Comparison of ENCODE assay signal across 1 fruit fly cellular context in genomic region chr3L:14053073-14053643, dm6.
TF ChIP-seq lines count a peak whose summit lies in the region.

Gene CG13484 (minus strand): TSS chr3L:14053079.
Gene Frl (plus strand): TSS chr3L:14053215.

TF ChIP-seq in whole organism, embryonic, 481 proteins besides CTCF, POLR2A, EP300 and RAD21 (continued from another document):
- peak; percentile 40 for TF ChIP-seq CG33557 (GFP tag; optimal IDR thresholded peaks at IDR 0.05; lab: Kevin White, UChicago)
- peak; percentile 56; the same call in 1 of the 2 replicates for TF ChIP-seq CG13287 (GFP tag; IDR thresholded peaks at IDR 0.05; lab: Robert Waterston, UW; ENCODE audit: partially characterized antibody)
- TF ChIP-seq wek (GFP tag; optimal IDR thresholded peaks at IDR 0.05; lab: Kevin White, UChicago): peak; percentile 29
- TF ChIP-seq CG17359 (tag; optimal IDR thresholded peaks at IDR 0.05; lab: Kevin White, UChicago): no peak
- peak; percentile 11; the same call in 1 of the 2 replicates for TF ChIP-seq wdn (GFP tag; IDR thresholded peaks at IDR 0.05; lab: Robert Waterston, UW)
- peak; percentile 23 for TF ChIP-seq Xbp1 (GFP tag; optimal IDR thresholded peaks at IDR 0.05; lab: Kevin White, UChicago)
- no peak for TF ChIP-seq disco-r (GFP tag; optimal IDR thresholded peaks at IDR 0.05; lab: Kevin White, UChicago)
- peak; percentile 41 for TF ChIP-seq Max (GFP tag; optimal IDR thresholded peaks at IDR 0.05; lab: Kevin White, UChicago)
- TF ChIP-seq CG31388 (GFP tag; optimal IDR thresholded peaks at IDR 0.05; lab: Kevin White, UChicago): no peak
- peak; percentile 92 for TF ChIP-seq MESR4 (GFP tag; optimal IDR thresholded peaks at IDR 0.05; lab: Kevin White, UChicago)
- TF ChIP-seq onecut (GFP tag; IDR thresholded peaks at IDR 0.05; lab: Robert Waterston, UW): no peak
- no peak for TF ChIP-seq Sox100B (GFP tag; optimal IDR thresholded peaks at IDR 0.05; lab: Kevin White, UChicago)
- TF ChIP-seq tup (GFP tag; optimal IDR thresholded peaks at IDR 0.05; lab: Kevin White, UChicago): no peak
- peak; percentile 39 for TF ChIP-seq gcm (GFP tag; optimal IDR thresholded peaks at IDR 0.05; lab: Kevin White, UChicago)
- peak; percentile 21 for TF ChIP-seq grau (tag; optimal IDR thresholded peaks at IDR 0.05; lab: Kevin White, UChicago)
- TF ChIP-seq so (GFP tag; IDR thresholded peaks at IDR 0.05; lab: Robert Waterston, UW): no peak
- peak; percentile 55 for TF ChIP-seq BEAF-32 (GFP tag; optimal IDR thresholded peaks at IDR 0.05; lab: Kevin White, UChicago)
- peak; percentile 53 for TF ChIP-seq HLHmδ (GFP tag; optimal IDR thresholded peaks at IDR 0.05; lab: Kevin White, UChicago)
- TF ChIP-seq CG4617 (GFP tag; optimal IDR thresholded peaks at IDR 0.05; lab: Kevin White, UChicago; ENCODE audit: borderline replicate concordance): peak; percentile 96
- TF ChIP-seq CG9727 (GFP tag; optimal IDR thresholded peaks at IDR 0.05; lab: Kevin White, UChicago): peak; percentile 58
- TF ChIP-seq CG6272 (GFP tag; IDR thresholded peaks at IDR 0.05; lab: Robert Waterston, UW): no peak
- peak; percentile 43 for TF ChIP-seq Mes4 (GFP tag; optimal IDR thresholded peaks at IDR 0.05; lab: Kevin White, UChicago)
- TF ChIP-seq twi (tag; optimal IDR thresholded peaks at IDR 0.05; lab: Kevin White, UChicago): peak; percentile 42
- TF ChIP-seq CG3847 (GFP tag; IDR thresholded peaks at IDR 0.05; lab: Robert Waterston, UW): peak; percentile 75
- TF ChIP-seq D19B (GFP tag; optimal IDR thresholded peaks at IDR 0.05; lab: Kevin White, UChicago): no peak
- TF ChIP-seq CG12769 (tag; optimal IDR thresholded peaks at IDR 0.05; lab: Kevin White, UChicago): peak; percentile 64
- TF ChIP-seq Xrp1 (GFP tag; IDR thresholded peaks at IDR 0.05; lab: Robert Waterston, UW): peak; percentile 47
- TF ChIP-seq bowl (GFP tag; IDR thresholded peaks at IDR 0.05; lab: Robert Waterston, UW): peak; percentile 32; the same call in 1 of the 2 replicates
- TF ChIP-seq sens (GFP tag; lab: Kevin White, UChicago): peak; percentile 72
- no peak for TF ChIP-seq pum (GFP tag; optimal IDR thresholded peaks at IDR 0.05; lab: Kevin White, UChicago)
- no peak for TF ChIP-seq C15 (GFP tag; IDR thresholded peaks at IDR 0.05; lab: Robert Waterston, UW)
- no peak for TF ChIP-seq Elba2 (GFP tag; optimal IDR thresholded peaks at IDR 0.05; lab: Kevin White, UChicago)
- no peak for TF ChIP-seq CG7963 (GFP tag; IDR thresholded peaks at IDR 0.05; lab: Robert Waterston, UW; ENCODE audit: partially characterized antibody)
- TF ChIP-seq CG30431 (GFP tag; optimal IDR thresholded peaks at IDR 0.05; lab: Kevin White, UChicago): no peak
- TF ChIP-seq Deaf1 (tag; optimal IDR thresholded peaks at IDR 0.05; lab: Kevin White, UChicago): peak; percentile 87
- peak; percentile 14 for TF ChIP-seq caup (GFP tag; optimal IDR thresholded peaks at IDR 0.05; lab: Kevin White, UChicago; ENCODE audit: severe bottlenecking)
- TF ChIP-seq Ssrp (tag; optimal IDR thresholded peaks at IDR 0.05; lab: Kevin White, UChicago): peak; percentile 8
- no peak for TF ChIP-seq seq (GFP tag; IDR thresholded peaks at IDR 0.05; lab: Robert Waterston, UW)
- TF ChIP-seq Doc3 (GFP tag; IDR thresholded peaks at IDR 0.05; lab: Robert Waterston, UW; ENCODE audit: partially characterized antibody): no peak
- peak in 1 of 2 experiments; percentile 39 for TF ChIP-seq dpn (GFP tag; optimal IDR thresholded peaks at IDR 0.05; lab: Kevin White, UChicago)
- no peak for TF ChIP-seq maf-S (GFP tag; optimal IDR thresholded peaks at IDR 0.05; lab: Kevin White, UChicago)
- TF ChIP-seq crc (GFP tag; optimal IDR thresholded peaks at IDR 0.05; lab: Kevin White, UChicago): no peak
- TF ChIP-seq CG10543 (GFP tag; optimal IDR thresholded peaks at IDR 0.05; lab: Kevin White, UChicago): peak; percentile 59
- TF ChIP-seq sug (tag; optimal IDR thresholded peaks at IDR 0.05; lab: Kevin White, UChicago): peak; percentile 36
- no peak for TF ChIP-seq Hand (GFP tag; optimal IDR thresholded peaks at IDR 0.05; lab: Kevin White, UChicago)
- TF ChIP-seq Drgx (GFP tag; IDR thresholded peaks at IDR 0.05; lab: Robert Waterston, UW): peak; percentile 25; the same call in 1 of the 2 replicates
- TF ChIP-seq B-H1 (GFP tag; IDR thresholded peaks at IDR 0.05; lab: Robert Waterston, UW): no peak
- TF ChIP-seq Dip3 (GFP tag; optimal IDR thresholded peaks at IDR 0.05; lab: Kevin White, UChicago): no peak
- TF ChIP-seq croc (GFP tag; conservative IDR thresholded peaks at IDR 0.05; lab: Robert Waterston, UW): no peak
- TF ChIP-seq Blimp-1 (GFP tag; optimal IDR thresholded peaks at IDR 0.05; lab: Kevin White, UChicago): peak; percentile 20
- TF ChIP-seq CG1529 (GFP tag; optimal IDR thresholded peaks at IDR 0.05; lab: Kevin White, UChicago): no peak
- peak; percentile 74 for TF ChIP-seq CG8924 (tag; optimal IDR thresholded peaks at IDR 0.05; lab: Kevin White, UChicago)
- TF ChIP-seq gt (GFP tag; IDR thresholded peaks at IDR 0.05; lab: Robert Waterston, UW): no peak
- peak; percentile 13 for TF ChIP-seq pnt (GFP tag; optimal IDR thresholded peaks at IDR 0.05; lab: Kevin White, UChicago)
- no peak for TF ChIP-seq CG2129 (GFP tag; IDR thresholded peaks at IDR 0.05; lab: Robert Waterston, UW; ENCODE audit: partially characterized antibody)
- peak; percentile 83 for TF ChIP-seq chinmo (GFP tag; IDR thresholded peaks at IDR 0.05; lab: Robert Waterston, UW; ENCODE audit: partially characterized antibody)
- TF ChIP-seq CG2678 (tag; optimal IDR thresholded peaks at IDR 0.05; lab: Kevin White, UChicago): peak; percentile 25
- TF ChIP-seq Dek (tag; optimal IDR thresholded peaks at IDR 0.05; lab: Kevin White, UChicago): peak; percentile 64
- TF ChIP-seq hth (optimal IDR thresholded peaks at IDR 0.05; lab: Kevin White, UChicago): no peak
- peak; percentile 53 for TF ChIP-seq Nf-YB (GFP tag; optimal IDR thresholded peaks at IDR 0.05; lab: Kevin White, UChicago)
- peak; percentile 2 for TF ChIP-seq D19A (tag; optimal IDR thresholded peaks at IDR 0.05; lab: Kevin White, UChicago)
- peak; percentile 20 for TF ChIP-seq CG18262 (tag; optimal IDR thresholded peaks at IDR 0.05; lab: Kevin White, UChicago)
- TF ChIP-seq Dp (GFP tag; optimal IDR thresholded peaks at IDR 0.05; lab: Kevin White, UChicago): peak; percentile 67
- TF ChIP-seq emc (GFP tag; optimal IDR thresholded peaks at IDR 0.05; lab: Kevin White, UChicago): no peak
- peak; percentile 15 for TF ChIP-seq CG9817 (tag; optimal IDR thresholded peaks at IDR 0.05; lab: Kevin White, UChicago)
- TF ChIP-seq bigmax (GFP tag; optimal IDR thresholded peaks at IDR 0.05; lab: Kevin White, UChicago): peak; percentile 12
- TF ChIP-seq CG4424 (GFP tag; optimal IDR thresholded peaks at IDR 0.05; lab: Kevin White, UChicago): peak; percentile 1
- no peak for TF ChIP-seq mam (GFP tag; optimal IDR thresholded peaks at IDR 0.05; lab: Kevin White, UChicago)
- TF ChIP-seq MBD-R2 (GFP tag; IDR thresholded peaks at IDR 0.05; lab: Robert Waterston, UW): peak; percentile 97
- peak; percentile 6 for TF ChIP-seq Dad (GFP tag; optimal IDR thresholded peaks at IDR 0.05; lab: Kevin White, UChicago)
- TF ChIP-seq danr (GFP tag; IDR thresholded peaks at IDR 0.05; lab: Robert Waterston, UW): no peak
- TF ChIP-seq dmrt11E (tag; optimal IDR thresholded peaks at IDR 0.05; lab: Kevin White, UChicago): peak; percentile 13
- peak; percentile 96 for TF ChIP-seq cg (GFP tag; optimal IDR thresholded peaks at IDR 0.05; lab: Kevin White, UChicago)
- TF ChIP-seq CG11695 (GFP tag; IDR thresholded peaks at IDR 0.05; lab: Robert Waterston, UW): no peak
- peak; percentile 33; the same call in 1 of the 4 replicates for TF ChIP-seq Gug (GFP tag; IDR thresholded peaks at IDR 0.05; lab: Robert Waterston, UW)
- no peak for TF ChIP-seq Hr78 (GFP tag; optimal IDR thresholded peaks at IDR 0.05; lab: Kevin White, UChicago)
- no peak for TF ChIP-seq CG12071 (GFP tag; optimal IDR thresholded peaks at IDR 0.05; lab: Kevin White, UChicago)
- TF ChIP-seq HHEX (GFP tag; optimal IDR thresholded peaks at IDR 0.05; lab: Kevin White, UChicago): no peak
- TF ChIP-seq CG7357 (GFP tag; IDR thresholded peaks at IDR 0.05; lab: Robert Waterston, UW): no peak
- peak; percentile 82 for TF ChIP-seq CG34422 (GFP tag; IDR thresholded peaks at IDR 0.05; lab: Robert Waterston, UW)
- peak; percentile 46 for TF ChIP-seq CG2116 (GFP tag; optimal IDR thresholded peaks at IDR 0.05; lab: Kevin White, UChicago)
TF ChIP-seq in whole organism, embryonic: peak in this region for 210.
